Worm (Caenorhabditis elegans) whole organism, early embryonic: Measurements from ENCODE around the gene Y49E10.29.
A peak's percentile ranks its signal among the peaks of the same experiment; 100 is the strongest.

ENCODE experiments used
- B0310.2 ChIP-seq: sonication (generic microtip); optimal IDR thresholded peaks from 2 replicates; lab custom pipeline; 2016; ENCODE audit warnings: mild to moderate bottlenecking, missing genetic modification characterization, missing compliant biosample characterization
- F13C5.2 ChIP-seq: sonication (generic microtip); optimal IDR thresholded peaks from 2 replicates; lab custom pipeline; 2017; ENCODE audit warnings: mild to moderate bottlenecking, missing genetic modification characterization, inconsistent platforms, missing compliant biosample characterization
- aly-1 ChIP-seq: sonication (generic microtip); optimal IDR thresholded peaks from 2 replicates; lab custom pipeline; 2016; ENCODE audit warnings: missing genetic modification characterization, missing compliant biosample characterization
- ama-1 ChIP-seq: fragments of 150-350 bp; optimal IDR thresholded peaks from 2 replicates; lab custom pipeline; 2014
- ceh-13 ChIP-seq: fragments of 200-800 bp; sonication (Bioruptor generic); optimal IDR thresholded peaks from 2 replicates; lab custom pipeline; 2018; ENCODE audit warnings: mild to moderate bottlenecking, missing genetic modification characterization, missing compliant biosample characterization
- ceh-36 ChIP-seq: sonication (generic microtip); optimal IDR thresholded peaks from 2 replicates; lab custom pipeline; 2016; ENCODE audit warnings: missing genetic modification characterization, inconsistent platforms, missing compliant biosample characterization
- ets-7 ChIP-seq: sonication (generic microtip); optimal IDR thresholded peaks from 2 replicates; lab custom pipeline; 2016; ENCODE audit warnings: missing genotype, missing genetic modification characterization, missing compliant biosample characterization
- flt-1 ChIP-seq: fragments of 200-800 bp; sonication (Bioruptor generic); IDR thresholded peaks from 2 replicates; pipeline ENCODE4 v1.3.6; 2022; ENCODE audit warnings: missing genetic modification characterization, missing compliant biosample characterization
- hmg-4 ChIP-seq: fragments of 200-800 bp; sonication (Bioruptor generic); optimal IDR thresholded peaks from 2 replicates; lab custom pipeline; 2018; ENCODE audit warnings: mild to moderate bottlenecking, missing genetic modification characterization, missing compliant biosample characterization
- pes-1 ChIP-seq: fragments of 200-800 bp; sonication (Bioruptor generic); IDR thresholded peaks from 2 replicates; pipeline ENCODE4 v1.3.6; 2022; ENCODE audit warnings: missing genetic modification reagents, missing genetic modification characterization, missing compliant biosample characterization
- sea-1 ChIP-seq: fragments of 200-800 bp; sonication (Bioruptor generic); conservative IDR thresholded peaks from 2 replicates; pipeline ENCODE4 v1.3.6; 2022; ENCODE audit warnings: missing genetic modification characterization, missing compliant biosample characterization
- tbx-37 ChIP-seq: fragments of 200-800 bp; sonication (Bioruptor generic); conservative IDR thresholded peaks from 2 replicates; pipeline ENCODE4 v1.3.6; 2022; ENCODE audit warnings: missing genetic modification reagents, missing genetic modification characterization, missing compliant biosample characterization
- tra-4 ChIP-seq: sonication (generic microtip); optimal IDR thresholded peaks from 2 replicates; lab custom pipeline; 2017; ENCODE audit warnings: missing genetic modification characterization, missing compliant biosample characterization

DNA sequence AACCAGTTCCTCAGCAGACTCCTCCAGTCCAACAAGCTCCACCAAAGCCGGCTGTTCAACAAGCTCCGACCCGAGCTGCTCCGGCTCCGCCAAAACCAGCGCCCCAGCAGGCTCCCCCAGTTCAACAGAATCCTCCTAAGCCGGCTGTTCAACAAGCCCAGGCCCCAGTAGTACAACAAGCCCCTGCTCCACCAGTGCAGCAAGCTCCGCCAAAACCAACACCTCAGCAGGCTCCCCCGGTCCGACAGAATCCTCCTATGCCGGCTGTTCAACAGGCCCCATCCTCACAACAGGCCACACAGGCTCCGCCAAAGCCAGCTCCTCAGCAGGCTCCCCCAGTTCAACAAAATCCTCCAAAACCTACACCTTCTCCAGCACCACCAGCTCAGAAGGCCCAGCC, 1.6 kb downstream of the Y49E10.29 start:
- TF ChIP-seq flt-1 (GFP tag; lab: Robert Waterston, UW): no peak
- TF ChIP-seq ceh-13 (GFP tag; lab: Kevin White, UChicago): no peak
- TF ChIP-seq ceh-36: no peak
- no peak for TF ChIP-seq tra-4 (tag; lab: Kevin White, UChicago)
- TF ChIP-seq ama-1 (lab: Kevin White, UChicago): no peak
- TF ChIP-seq sea-1 (GFP tag; lab: Robert Waterston, UW): no peak
- TF ChIP-seq tbx-37: no peak
- no peak for TF ChIP-seq F13C5.2 (tag; lab: Kevin White, UChicago)
- TF ChIP-seq ets-7: no peak
- no peak for TF ChIP-seq B0310.2
- TF ChIP-seq pes-1 (GFP tag; lab: Robert Waterston, UW): no peak
- no peak for TF ChIP-seq hmg-4
- peak; percentile 15 for TF ChIP-seq aly-1
